Worm (Caenorhabditis elegans) whole organism, L3 larva: ENCODE results near the gene K07H8.2.

Experiments used
- elt-2 ChIP-seq: sonication (generic microtip); optimal IDR thresholded peaks from 2 replicates; lab custom pipeline; 2016; ENCODE audit warnings: missing genetic modification reagents, mild to moderate bottlenecking, missing genetic modification characterization, missing compliant biosample characterization
- elt-3 ChIP-seq, 3 experiments: fragments of 150-350 bp in 1 of 3; sonication (generic microtip) in 2 of 3; optimal IDR thresholded peaks; 2 replicates in 2 of 3; 4 replicates in 1 of 3; lab custom pipeline; 2014 to 2017; ENCODE audit warnings: missing biosample characterization in 3 of 3, missing genetic modification characterization in 3 of 3
- nhr-11 ChIP-seq: fragments of 150-350 bp; optimal IDR thresholded peaks from 2 replicates; lab custom pipeline; 2014; ENCODE audit warnings: missing biosample characterization, missing genetic modification characterization

- no peak for TF ChIP-seq nhr-11 (tag; lab: Kevin White, UChicago)
- TF ChIP-seq elt-3 (tag; optimal IDR thresholded peaks at IDR 0.05; lab: Kevin White, UChicago): no peak
- no peak for TF ChIP-seq elt-2 (tag; lab: Kevin White, UChicago)
Observed at ce11 chrIV:8254193-8254592, 37.1 kb upstream of the K07H8.2 start.
